Fruit fly (Drosophila melanogaster): ENCODE data around the gene tim.

Gene tim

dm6 chr2L:3477057-3477755, 30.7 kb downstream of the tim start (continued):
- TF ChIP-seq tx (GFP tag; optimal IDR thresholded peaks at IDR 0.05) = peak; percentile 37
- 0 out of 3 replicates have a peak, but pooled peaks have one; percentile 2 for TF ChIP-seq CG34422 (GFP tag; IDR thresholded peaks at IDR 0.05)
- TF ChIP-seq psq (GFP tag; optimal IDR thresholded peaks at IDR 0.05) = no peak
- TF ChIP-seq CG2116 (GFP tag; optimal IDR thresholded peaks at IDR 0.05) = no peak
- TF ChIP-seq usp (GFP tag; optimal IDR thresholded peaks at IDR 0.05) = no peak
- TF ChIP-seq mam (GFP tag; optimal IDR thresholded peaks at IDR 0.05) = peak; percentile 51
- peak; percentile 28 for TF ChIP-seq Atf-2 (GFP tag; optimal IDR thresholded peaks at IDR 0.05)
- TF ChIP-seq slbo (GFP tag; IDR thresholded peaks at IDR 0.05) = peak; percentile 50; the same call in 1 of the 2 replicates
- TF ChIP-seq CG10147 (GFP tag; optimal IDR thresholded peaks at IDR 0.05) = peak; percentile 32
- peak in 1 of 3 experiments; percentile 1 for TF ChIP-seq lola (GFP tag; optimal IDR thresholded peaks at IDR 0.05)
- no peak for TF ChIP-seq bbx (GFP tag; IDR thresholded peaks at IDR 0.05; ENCODE audit: partially characterized antibody)
- peak; percentile 42 for TF ChIP-seq bcd (GFP tag; optimal IDR thresholded peaks at IDR 0.05)
- TF ChIP-seq CG6791 (GFP tag; IDR thresholded peaks at IDR 0.05; ENCODE audit: partially characterized antibody) = 0 out of 3 replicates have a peak, but pooled peaks have one; percentile 14
- TF ChIP-seq az2 (GFP tag; optimal IDR thresholded peaks at IDR 0.05) = peak; percentile 44
- peak; percentile 57 for TF ChIP-seq tio (GFP tag; optimal IDR thresholded peaks at IDR 0.05)
- no peak for TF ChIP-seq Antp (GFP tag; optimal IDR thresholded peaks at IDR 0.05)
- 0 out of 2 replicates have a peak, but pooled peaks have one; percentile 20 for TF ChIP-seq Xrp1 (GFP tag; IDR thresholded peaks at IDR 0.05)
- peak; percentile 36 for TF ChIP-seq slou (GFP tag; optimal IDR thresholded peaks at IDR 0.05)
- peak; percentile 6; the same call in 1 of the 3 replicates for TF ChIP-seq ken (GFP tag; IDR thresholded peaks at IDR 0.05)
- TF ChIP-seq CG18764 (GFP tag; optimal IDR thresholded peaks at IDR 0.05) = no peak
- TF ChIP-seq Rfx (GFP tag; IDR thresholded peaks at IDR 0.05) = peak; percentile 40; the same call in 1 of the 2 replicates
- TF ChIP-seq CG1603 (tag; optimal IDR thresholded peaks at IDR 0.05) = peak; percentile 18
- TF ChIP-seq CG9932 (GFP tag; IDR thresholded peaks at IDR 0.05) = peak; percentile 51
- peak; percentile 53; the same call in 1 of the 4 replicates for TF ChIP-seq chinmo (GFP tag; IDR thresholded peaks at IDR 0.05; ENCODE audit: partially characterized antibody)
- TF ChIP-seq Ssrp (tag; optimal IDR thresholded peaks at IDR 0.05) = peak; percentile 33
- TF ChIP-seq chif (GFP tag; optimal IDR thresholded peaks at IDR 0.05) = peak; percentile 3 to 44
- TF ChIP-seq Sox102F (GFP tag; optimal IDR thresholded peaks at IDR 0.05) = peak; percentile 39
- peak; percentile 33 for TF ChIP-seq Mad (GFP tag; optimal IDR thresholded peaks at IDR 0.05)
- no peak for TF ChIP-seq CG8765 (GFP tag; IDR thresholded peaks at IDR 0.05)
- TF ChIP-seq Drgx (GFP tag; IDR thresholded peaks at IDR 0.05) = peak; percentile 28; the same call in 1 of the 2 replicates
- no peak for TF ChIP-seq tna (GFP tag; IDR thresholded peaks at IDR 0.05; ENCODE audit: partially characterized antibody)
- TF ChIP-seq H15 (GFP tag; IDR thresholded peaks at IDR 0.05) = no peak
- TF ChIP-seq CG3163 (GFP tag; optimal IDR thresholded peaks at IDR 0.05) = peak; percentile 5
- TF ChIP-seq CG18619 (GFP tag; optimal IDR thresholded peaks at IDR 0.05) = peak; percentile 68
- peak; percentile 19 for TF ChIP-seq CG8944 (GFP tag; optimal IDR thresholded peaks at IDR 0.05)
- TF ChIP-seq CG7786 (GFP tag; optimal IDR thresholded peaks at IDR 0.05) = peak; percentile 57
- TF ChIP-seq ap (GFP tag; IDR thresholded peaks at IDR 0.05) = no peak
- TF ChIP-seq Max (GFP tag; optimal IDR thresholded peaks at IDR 0.05) = peak; percentile 7
- 0 out of 2 replicates have a peak, but pooled peaks have one; percentile 15 for TF ChIP-seq sob (GFP tag; IDR thresholded peaks at IDR 0.05)
- peak; percentile 45 for TF ChIP-seq Ptx1 (GFP tag; IDR thresholded peaks at IDR 0.05)
- TF ChIP-seq Spps (tag; optimal IDR thresholded peaks at IDR 0.05) = no peak
- TF ChIP-seq CG12769 (tag; optimal IDR thresholded peaks at IDR 0.05) = peak; percentile 85
- peak; percentile 27; the same call in 1 of the 2 replicates for TF ChIP-seq CG9215 (GFP tag; IDR thresholded peaks at IDR 0.05)
- peak; percentile 52 for TF ChIP-seq CG10543 (GFP tag; optimal IDR thresholded peaks at IDR 0.05)
- peak; percentile 15 for TF ChIP-seq CG18599 (GFP tag; optimal IDR thresholded peaks at IDR 0.05)
- peak; percentile 2 for TF ChIP-seq CG10979 (tag; optimal IDR thresholded peaks at IDR 0.05)
- peak; percentile 47 for TF ChIP-seq maf-S (GFP tag; optimal IDR thresholded peaks at IDR 0.05)
- peak; percentile 10 for TF ChIP-seq CG10267 (tag; optimal IDR thresholded peaks at IDR 0.05)
- TF ChIP-seq PHDP (tag; optimal IDR thresholded peaks at IDR 0.05) = peak; percentile 44
